Fruit fly (Drosophila melanogaster) whole organism, embryonic: Measurements from ENCODE around the gene pdm2.

ENCODE experiments used
- Awh ChIP-seq: fragments of 200-800 bp; sonication (Bioruptor generic); IDR thresholded peaks from 2 replicates; pipeline ENCODE4, ENCODE4 v1.3.6; 2022; ENCODE audit warnings: missing biosample characterization, missing genetic modification characterization
- BEAF-32 ChIP-seq: fragments of 200-800 bp; sonication (Bioruptor generic); optimal IDR thresholded peaks from 3 replicates; lab custom pipeline; 2017; ENCODE audit warnings: missing biosample characterization, missing genetic modification characterization, mild to moderate bottlenecking, moderate library complexity, missing genetic modification reagents
- CG10979 ChIP-seq: fragments of 200-800 bp; sonication (Bioruptor generic); optimal IDR thresholded peaks from 2 replicates; lab custom pipeline; 2018; ENCODE audit warnings: missing biosample characterization, mild to moderate bottlenecking, missing genetic modification characterization, moderate library complexity
- CG1233 ChIP-seq: fragments of 200-800 bp; sonication (Bioruptor generic); optimal IDR thresholded peaks from 4 replicates; lab custom pipeline; 2018; ENCODE audit warnings: missing biosample characterization, mild to moderate bottlenecking, missing genetic modification characterization
- CG12744 ChIP-seq: fragments of 200-800 bp; sonication (Bioruptor generic); optimal IDR thresholded peaks from 2 replicates; lab custom pipeline; 2016; ENCODE audit warnings: missing biosample characterization, missing genetic modification characterization
- CG14050 ChIP-seq: fragments of 200-800 bp; sonication (Bioruptor generic); IDR thresholded peaks from 3 replicates; pipeline ENCODE4 v1.3.6; 2022; ENCODE audit warnings: missing biosample characterization, missing genetic modification characterization
- CG14860 ChIP-seq: fragments of 200-800 bp; sonication (Bioruptor generic); IDR thresholded peaks from 3 replicates; pipeline ENCODE4 v1.3.6; 2022; ENCODE audit warnings: missing biosample characterization, missing genetic modification characterization; ENCODE audit not compliant: partially characterized antibody
- CG1603 ChIP-seq: fragments of 200-800 bp; sonication (Bioruptor generic); optimal IDR thresholded peaks from 2 replicates; lab custom pipeline; 2019; ENCODE audit warnings: missing biosample characterization, mild to moderate bottlenecking, missing genetic modification characterization, moderate library complexity
- CG17829 ChIP-seq: fragments of 200-800 bp; optimal IDR thresholded peaks from 2 replicates; lab custom pipeline; 2019; ENCODE audit warnings: missing biosample characterization, mild to moderate bottlenecking, missing genetic modification characterization, moderate library complexity
- CG18011 ChIP-seq: fragments of 200-800 bp; sonication (Bioruptor generic); optimal IDR thresholded peaks from 2 replicates; lab custom pipeline; 2017; ENCODE audit warnings: missing biosample characterization, missing genetic modification characterization, mild to moderate bottlenecking, moderate library complexity, missing genotype
- CG2712 ChIP-seq: fragments of 200-800 bp; optimal IDR thresholded peaks from 3 replicates; lab custom pipeline; 2019; ENCODE audit warnings: missing biosample characterization, mild to moderate bottlenecking, missing genetic modification characterization, moderate library complexity
- CG2889 ChIP-seq: fragments of 200-800 bp; sonication (Bioruptor generic); IDR thresholded peaks from 3 replicates; pipeline ENCODE4 v1.3.6; 2022; ENCODE audit warnings: missing biosample characterization, missing genetic modification characterization
- CG30403 ChIP-seq: fragments of 200-800 bp; sonication (Bioruptor generic); optimal IDR thresholded peaks from 3 replicates; lab custom pipeline; 2016; ENCODE audit warnings: missing biosample characterization, missing genetic modification characterization
- CG3065 ChIP-seq: fragments of 200-800 bp; sonication (Bioruptor generic); optimal IDR thresholded peaks from 2 replicates; lab custom pipeline; 2016; ENCODE audit warnings: missing biosample characterization, missing genetic modification characterization
- CG34376 ChIP-seq: fragments of 200-800 bp; sonication (Bioruptor generic); optimal IDR thresholded peaks from 2 replicates; lab custom pipeline; 2018; ENCODE audit warnings: missing biosample characterization, mild to moderate bottlenecking, missing genetic modification characterization
- CG4282 ChIP-seq: fragments of 200-800 bp; sonication (Bioruptor generic); optimal IDR thresholded peaks from 2 replicates; lab custom pipeline; 2016; ENCODE audit warnings: missing biosample characterization, missing genetic modification characterization
- CG4820 ChIP-seq: fragments of 200-800 bp; sonication (Bioruptor generic); optimal IDR thresholded peaks from 3 replicates; lab custom pipeline; 2016; ENCODE audit warnings: missing biosample characterization, missing genetic modification characterization
- CG6683 ChIP-seq: fragments of 200-800 bp; sonication (Bioruptor generic); optimal IDR thresholded peaks from 2 replicates; lab custom pipeline; 2017; ENCODE audit warnings: missing biosample characterization, mild to moderate bottlenecking, missing genetic modification characterization, missing genetic modification reagents
- CG6813 ChIP-seq: fragments of 200-800 bp; sonication (Bioruptor generic); optimal IDR thresholded peaks from 2 replicates; lab custom pipeline; 2017; ENCODE audit warnings: missing biosample characterization, missing genetic modification characterization, mild to moderate bottlenecking, moderate library complexity, missing genetic modification reagents
- CG6854 ChIP-seq: fragments of 200-800 bp; sonication (Bioruptor generic); optimal IDR thresholded peaks from 3 replicates; lab custom pipeline; 2017; ENCODE audit warnings: missing biosample characterization, mild to moderate bottlenecking, missing genetic modification characterization
- CG7963 ChIP-seq: fragments of 200-800 bp; sonication (Bioruptor generic); IDR thresholded peaks from 3 replicates; pipeline ENCODE4 v1.3.6; 2022; ENCODE audit warnings: missing biosample characterization, missing genetic modification characterization; ENCODE audit not compliant: partially characterized antibody
- CTCF ChIP-seq: fragments of 200-800 bp; sonication (Bioruptor generic); optimal IDR thresholded peaks from 2 replicates; lab custom pipeline; 2017; ENCODE audit warnings: missing biosample characterization, mild to moderate bottlenecking, missing genetic modification characterization, moderate library complexity
- Chrac-16 ChIP-seq: fragments of 200-800 bp; sonication (Bioruptor generic); optimal IDR thresholded peaks from 3 replicates; lab custom pipeline; 2016; ENCODE audit warnings: missing biosample characterization, missing genetic modification characterization
- Elba2 ChIP-seq: fragments of 200-800 bp; sonication (Bioruptor generic); optimal IDR thresholded peaks from 3 replicates; lab custom pipeline; 2016; ENCODE audit warnings: missing biosample characterization, missing genetic modification characterization
- Gsc ChIP-seq: fragments of 200-800 bp; sonication (Bioruptor generic); IDR thresholded peaks from 2 replicates; pipeline ENCODE4 v1.3.6; 2022; ENCODE audit warnings: missing biosample characterization, missing genetic modification characterization
- HLH4C ChIP-seq: fragments of 200-800 bp; sonication (Bioruptor generic); IDR thresholded peaks from 3 replicates; pipeline ENCODE4 v1.3.6; 2022; ENCODE audit warnings: missing biosample characterization, missing genetic modification characterization; ENCODE audit not compliant: partially characterized antibody
- HmgD ChIP-seq: fragments of 200-800 bp; sonication (Bioruptor generic); optimal IDR thresholded peaks from 3 replicates; lab custom pipeline; 2016; ENCODE audit warnings: missing biosample characterization, missing genetic modification characterization
- Lhr ChIP-seq: fragments of 200-800 bp; sonication (Bioruptor generic); optimal IDR thresholded peaks from 3 replicates; lab custom pipeline; 2017; ENCODE audit warnings: mild to moderate bottlenecking, missing biosample characterization, missing genetic modification reagents, missing genetic modification characterization
- Meics ChIP-seq: fragments of 200-800 bp; sonication (Bioruptor generic); optimal IDR thresholded peaks from 2 replicates; lab custom pipeline; 2017; ENCODE audit warnings: missing biosample characterization, mild to moderate bottlenecking, missing genetic modification characterization
- Poxn ChIP-seq: fragments of 200-800 bp; sonication (Bioruptor generic); IDR thresholded peaks from 2 replicates; pipeline ENCODE4 v1.3.6; 2022; ENCODE audit warnings: missing biosample characterization, missing genetic modification characterization
- Sry-δ ChIP-seq: fragments of 200-800 bp; sonication (Bioruptor generic); optimal IDR thresholded peaks from 2 replicates; lab custom pipeline; 2016; ENCODE audit warnings: missing biosample characterization, missing genetic modification characterization
- Vsx1 ChIP-seq: fragments of 200-800 bp; sonication (Bioruptor generic); optimal IDR thresholded peaks from 2 replicates; lab custom pipeline; 2017; ENCODE audit warnings: missing biosample characterization, mild to moderate bottlenecking, missing genetic modification characterization, missing genetic modification reagents
- ato ChIP-seq: fragments of 200-800 bp; sonication (Bioruptor generic); IDR thresholded peaks from 2 replicates; pipeline ENCODE4 v1.3.6; 2022; ENCODE audit warnings: missing biosample characterization, missing genetic modification characterization; ENCODE audit not compliant: partially characterized antibody
- bsh ChIP-seq, 2 experiments: fragments of 200-800 bp; sonication (Bioruptor generic); optimal IDR thresholded peaks; 2 replicates each; lab custom pipeline; 2017 to 2018; ENCODE audit warnings: mild to moderate bottlenecking in 2 of 2, missing biosample characterization in 2 of 2, missing genetic modification characterization in 2 of 2, moderate library complexity in 1 of 2
- crol ChIP-seq: fragments of 200-800 bp; sonication (Bioruptor generic); IDR thresholded peaks from 2 replicates; pipeline ENCODE4 v1.3.6; 2022; ENCODE audit warnings: missing biosample characterization, missing genetic modification characterization
- crp ChIP-seq, 2 experiments: fragments of 200-800 bp; sonication (Bioruptor generic); optimal IDR thresholded peaks; 2 replicates in 1 of 2; 3 replicates in 1 of 2; lab custom pipeline; 2017; ENCODE audit warnings: missing biosample characterization in 2 of 2, missing genetic modification characterization in 2 of 2, mild to moderate bottlenecking in 1 of 2, moderate library complexity in 1 of 2
- dpn ChIP-seq, 2 experiments: fragments of 200-800 bp; sonication (Bioruptor generic); optimal IDR thresholded peaks; 3 replicates each; lab custom pipeline; 2016; ENCODE audit warnings: missing biosample characterization in 2 of 2, missing genetic modification characterization in 2 of 2
- fd102C ChIP-seq: fragments of 200-800 bp; sonication (Bioruptor generic); optimal IDR thresholded peaks from 2 replicates; lab custom pipeline; 2018; ENCODE audit warnings: missing biosample characterization, mild to moderate bottlenecking, missing genetic modification characterization, moderate library complexity
- gsb ChIP-seq: fragments of 200-800 bp; sonication (Bioruptor generic); IDR thresholded peaks from 2 replicates; pipeline ENCODE4 v1.3.6; 2022; ENCODE audit warnings: missing biosample characterization, missing genetic modification characterization
- ken ChIP-seq: fragments of 200-800 bp; sonication (Bioruptor generic); IDR thresholded peaks from 3 replicates; pipeline ENCODE4 v1.3.6; 2022; ENCODE audit warnings: missing biosample characterization, missing genetic modification characterization
- luna ChIP-seq: fragments of 200-800 bp; sonication (Bioruptor generic); optimal IDR thresholded peaks from 2 replicates; lab custom pipeline; 2016; ENCODE audit warnings: missing biosample characterization, missing genetic modification characterization
- nerfin-1 ChIP-seq: fragments of 200-800 bp; sonication (Bioruptor generic); optimal IDR thresholded peaks from 3 replicates; lab custom pipeline; 2019; ENCODE audit warnings: missing biosample characterization, mild to moderate bottlenecking, missing genetic modification characterization, moderate library complexity
- oc ChIP-seq: fragments of 200-800 bp; sonication (Bioruptor generic); optimal IDR thresholded peaks from 2 replicates; lab custom pipeline; 2018; ENCODE audit warnings: missing biosample characterization, mild to moderate bottlenecking, missing genetic modification characterization, moderate library complexity
- ssp ChIP-seq: fragments of 200-800 bp; sonication (Bioruptor generic); IDR thresholded peaks from 2 replicates; pipeline ENCODE4 v1.3.6; 2022; ENCODE audit warnings: missing biosample characterization, missing genetic modification characterization
- tx ChIP-seq: fragments of 200-800 bp; sonication (Bioruptor generic); optimal IDR thresholded peaks from 2 replicates; lab custom pipeline; 2016; ENCODE audit warnings: missing biosample characterization, missing genetic modification characterization
- unc-4 ChIP-seq: fragments of 200-800 bp; sonication (Bioruptor generic); IDR thresholded peaks from 2 replicates; pipeline ENCODE4 v1.3.6; 2022; ENCODE audit warnings: missing biosample characterization, missing genetic modification characterization; ENCODE audit not compliant: partially characterized antibody
- vfl ChIP-seq: fragments of 200-800 bp; sonication (Bioruptor generic); optimal IDR thresholded peaks from 2 replicates; lab custom pipeline; 2016; ENCODE audit warnings: missing biosample characterization, missing genetic modification characterization
- wek ChIP-seq: fragments of 200-800 bp; sonication (Bioruptor generic); optimal IDR thresholded peaks from 3 replicates; lab custom pipeline; 2018; ENCODE audit warnings: missing biosample characterization, mild to moderate bottlenecking, missing genetic modification characterization, moderate library complexity
- zfh1 ChIP-seq: fragments of 200-800 bp; sonication (Bioruptor generic); IDR thresholded peaks from 3 replicates; pipeline ENCODE4 v1.3.6; 2022; ENCODE audit warnings: missing biosample characterization, missing genetic modification characterization

pdm2 gene

dm6 chr2L:12718437-12719376, 61.7 kb downstream of the pdm2 start, which contains the start of gene MRP (continued):
- TF ChIP-seq HLH4C (peak; percentile 51; the same call in 1 of the 3 replicates), HmgD (GFP tag; lab: Kevin White, UChicago) (no peak), BEAF-32 (no peak), Vsx1 (GFP tag; lab: Kevin White, UChicago) (peak; percentile 31), vfl (no peak), CG4282 (GFP tag; lab: Kevin White, UChicago) (no peak), CG12744 (GFP tag; lab: Kevin White, UChicago) (no peak), Lhr (GFP tag; lab: Kevin White, UChicago) (no peak), luna (GFP tag; lab: Kevin White, UChicago) (no peak), CG6683 (GFP tag; lab: Kevin White, UChicago) (no peak), CG1233 (GFP tag; lab: Kevin White, UChicago) (no peak), CG3065 (no peak), unc-4 (peak; percentile 41; the same call in 1 of the 2 replicates), CG30403 (GFP tag; lab: Kevin White, UChicago) (no peak), ssp (no peak), CG34376 (peak; percentile 63), CG6813 (GFP tag; lab: Kevin White, UChicago) (no peak), CG14050 (no peak), oc (no peak), bsh (GFP tag; optimal IDR thresholded peaks at IDR 0.05; lab: Kevin White, UChicago) (no peak), CG1603 (tag; lab: Kevin White, UChicago) (no peak), CTCF (GFP tag; lab: Kevin White, UChicago) (peak; percentile 35), CG14860 (no peak), Awh (GFP tag; lab: Robert Waterston, UW) (no peak), nerfin-1 (tag; lab: Kevin White, UChicago) (no peak), dpn (GFP tag; optimal IDR thresholded peaks at IDR 0.05; lab: Kevin White, UChicago) (no peak), CG4820 (GFP tag; lab: Kevin White, UChicago) (no peak), crol (no peak), Chrac-16 (GFP tag; lab: Kevin White, UChicago) (no peak), ken (GFP tag; lab: Robert Waterston, UW) (no peak), fd102C (GFP tag; lab: Kevin White, UChicago) (no peak), CG2889 (GFP tag; lab: Robert Waterston, UW) (no peak), Poxn (GFP tag; lab: Robert Waterston, UW) (no peak), Meics (peak; percentile 6), CG2712 (tag; lab: Kevin White, UChicago) (no peak), wek (GFP tag; lab: Kevin White, UChicago) (no peak), Sry-δ (GFP tag; lab: Kevin White, UChicago) (no peak), zfh1 (GFP tag; lab: Robert Waterston, UW) (no peak), gsb (GFP tag; lab: Robert Waterston, UW) (no peak), CG17829 (tag; lab: Kevin White, UChicago) (no peak), CG6854 (GFP tag; lab: Kevin White, UChicago) (no peak), CG7963 (GFP tag; lab: Robert Waterston, UW) (no peak), tx (GFP tag; lab: Kevin White, UChicago) (no peak), CG18011 (no peak), ato (no peak), crp (GFP tag; optimal IDR thresholded peaks at IDR 0.05; lab: Kevin White, UChicago) (no peak), Gsc (GFP tag; lab: Robert Waterston, UW) (no peak), CG10979 (tag; lab: Kevin White, UChicago) (no peak), Elba2 (GFP tag; lab: Kevin White, UChicago) (no peak)
